Fruit fly (Drosophila melanogaster) whole organism, embryonic: ENCODE measurements around the gene MESR6.

Source experiments
- Aef1 ChIP-seq: fragments of 200-800 bp; sonication (Bioruptor generic); IDR thresholded peaks from 3 replicates; pipeline ENCODE4 v1.3.6; 2022; ENCODE audit warnings: missing biosample characterization, missing genetic modification characterization
- CG11696 ChIP-seq: fragments of 200-800 bp; sonication (Bioruptor generic); IDR thresholded peaks from 2 replicates; pipeline ENCODE4 v1.3.6; 2022; ENCODE audit warnings: missing biosample characterization, missing genetic modification characterization
- CG31388 ChIP-seq: fragments of 200-800 bp; sonication (Bioruptor generic); optimal IDR thresholded peaks from 2 replicates; lab custom pipeline; 2016; ENCODE audit warnings: missing biosample characterization, missing genetic modification characterization
- disco-r ChIP-seq: fragments of 200-800 bp; sonication (Bioruptor generic); optimal IDR thresholded peaks from 2 replicates; lab custom pipeline; 2016; ENCODE audit warnings: missing biosample characterization, missing genetic modification characterization
- peb ChIP-seq: fragments of 200-800 bp; sonication (Bioruptor generic); IDR thresholded peaks from 2 replicates; pipeline ENCODE4 v1.3.6; 2022; ENCODE audit warnings: missing biosample characterization, missing genetic modification characterization

DNA sequence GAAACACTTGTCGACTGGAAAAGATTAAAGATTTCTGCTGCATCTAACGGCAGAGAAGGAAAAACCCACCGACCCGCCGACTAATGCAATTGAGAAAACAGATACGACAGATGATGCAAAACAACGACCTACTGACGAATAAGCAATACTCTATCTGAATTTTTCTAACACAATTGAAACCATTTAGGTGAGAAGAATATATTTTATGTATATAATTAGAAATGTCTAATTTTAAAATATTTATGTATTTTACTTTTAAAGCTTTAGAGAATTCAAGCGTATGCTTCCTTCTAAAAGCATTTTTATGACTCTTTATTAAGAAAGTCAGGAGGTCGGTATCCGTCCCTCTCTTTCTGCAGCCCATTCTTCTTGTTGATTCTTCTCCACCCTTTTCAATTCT, 14.0 kb upstream of the MESR6 start:
- no peak for TF ChIP-seq peb (GFP tag; lab: Robert Waterston, UW)
- no peak for TF ChIP-seq Aef1 (GFP tag; lab: Robert Waterston, UW)
- no peak for TF ChIP-seq disco-r (GFP tag; lab: Kevin White, UChicago)
- TF ChIP-seq CG11696: no peak
- TF ChIP-seq CG31388 (GFP tag; lab: Kevin White, UChicago): no peak
